Fruit fly (Drosophila melanogaster): ENCODE data around the gene ScsbetaA.

The ScsbetaA gene

DNA sequence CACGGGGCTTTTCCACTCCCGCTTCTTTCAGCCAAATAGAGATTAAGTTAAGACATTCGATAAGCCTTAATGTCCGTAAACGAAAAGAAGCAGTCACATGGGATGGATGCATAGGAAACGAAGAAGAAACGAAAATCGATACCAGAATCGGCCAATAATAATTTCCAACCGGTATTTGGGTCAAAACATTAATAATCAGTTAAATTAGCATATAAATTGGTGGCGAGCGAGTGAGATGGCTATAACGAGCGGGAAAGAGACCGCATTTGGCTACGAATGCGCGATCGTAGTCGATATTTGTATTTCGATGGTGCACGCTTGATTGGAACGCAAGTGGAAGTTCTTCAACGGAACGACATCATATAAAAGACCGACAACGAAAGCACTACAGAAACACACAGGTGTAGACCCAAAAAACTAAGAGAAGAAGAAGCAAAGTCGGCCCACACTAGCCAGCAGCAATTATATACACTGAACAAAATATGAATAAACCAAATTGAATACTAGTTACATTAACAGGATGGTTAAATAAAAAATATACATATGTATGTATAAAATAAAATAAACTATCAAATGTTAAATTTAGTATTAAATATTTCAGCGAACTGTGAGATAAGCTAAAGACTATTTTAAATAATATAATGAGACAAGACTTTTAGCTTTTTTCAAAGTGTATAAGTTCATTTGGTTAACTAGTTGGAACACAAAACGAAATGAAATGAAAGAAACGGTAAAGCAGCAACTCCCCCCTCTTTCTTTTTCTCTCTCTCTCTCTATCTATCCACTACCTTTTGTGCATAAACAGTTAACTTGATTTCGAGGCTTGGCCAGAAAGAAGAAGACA lies 16.2 kb downstream of the ScsbetaA start (continued):
- TF ChIP-seq jumu (GFP tag; optimal IDR thresholded peaks at IDR 0.05): no peak
- TF ChIP-seq Nf-YB (GFP tag; optimal IDR thresholded peaks at IDR 0.05): peak; percentile 46
- no peak for TF ChIP-seq ap (GFP tag; IDR thresholded peaks at IDR 0.05)
- TF ChIP-seq insv (GFP tag; optimal IDR thresholded peaks at IDR 0.05): no peak
- TF ChIP-seq cg (GFP tag; optimal IDR thresholded peaks at IDR 0.05): no peak
- no peak for TF ChIP-seq nom (GFP tag; optimal IDR thresholded peaks at IDR 0.05)
- peak; percentile 81 for TF ChIP-seq D19A (tag; optimal IDR thresholded peaks at IDR 0.05)
- TF ChIP-seq CG17612 (GFP tag; IDR thresholded peaks at IDR 0.05): no peak
- no peak for TF ChIP-seq Ets65A (GFP tag)
- TF ChIP-seq CG17829 (tag; optimal IDR thresholded peaks at IDR 0.05): peak; percentile 84
- no peak for TF ChIP-seq HmgZ (tag; optimal IDR thresholded peaks at IDR 0.05)
- peak; percentile 36 for TF ChIP-seq CG1602 (GFP tag; optimal IDR thresholded peaks at IDR 0.05)
- TF ChIP-seq CG12942 (GFP tag; optimal IDR thresholded peaks at IDR 0.05): peak; percentile 17
- no peak for TF ChIP-seq pita (GFP tag; optimal IDR thresholded peaks at IDR 0.05)
- peak; percentile 24 for TF ChIP-seq Nf-YC (tag; optimal IDR thresholded peaks at IDR 0.05)
- peak; percentile 45; the same call in 1 of the 3 replicates for TF ChIP-seq ci (GFP tag; IDR thresholded peaks at IDR 0.05)
- no peak for TF ChIP-seq Usf (GFP tag; optimal IDR thresholded peaks at IDR 0.05)
- TF ChIP-seq CG17385 (GFP tag; optimal IDR thresholded peaks at IDR 0.05): no peak
- TF ChIP-seq Lim3 (GFP tag; IDR thresholded peaks at IDR 0.05): no peak
- TF ChIP-seq Elba2 (GFP tag; optimal IDR thresholded peaks at IDR 0.05): no peak
- no peak for TF ChIP-seq CG11456 (GFP tag; IDR thresholded peaks at IDR 0.05)
- TF ChIP-seq Sox100B (GFP tag; optimal IDR thresholded peaks at IDR 0.05): peak; percentile 79
- peak; percentile 11 for TF ChIP-seq CG12155 (GFP tag; optimal IDR thresholded peaks at IDR 0.05)
- TF ChIP-seq kah (GFP tag; optimal IDR thresholded peaks at IDR 0.05): no peak
- peak; percentile 78 for TF ChIP-seq tgo (GFP tag; IDR thresholded peaks at IDR 0.05)
- peak; percentile 42 for TF ChIP-seq Abd-B (GFP tag; optimal IDR thresholded peaks at IDR 0.05)
- peak; percentile 86 for TF ChIP-seq onecut (GFP tag; IDR thresholded peaks at IDR 0.05)
- TF ChIP-seq Six4 (GFP tag; optimal IDR thresholded peaks at IDR 0.05): peak; percentile 30
- TF ChIP-seq gsb-n (tag; optimal IDR thresholded peaks at IDR 0.05): peak; percentile 84
- peak; percentile 27 for TF ChIP-seq Lhr (GFP tag; optimal IDR thresholded peaks at IDR 0.05)
- TF ChIP-seq oc (tag; optimal IDR thresholded peaks at IDR 0.05): peak; percentile 69
- TF ChIP-seq CG17912 (GFP tag; optimal IDR thresholded peaks at IDR 0.05): no peak
- TF ChIP-seq Dbx (GFP tag; IDR thresholded peaks at IDR 0.05): no peak
- TF ChIP-seq NfI (GFP tag; optimal IDR thresholded peaks at IDR 0.05): no peak
- no peak for TF ChIP-seq lov (optimal IDR thresholded peaks at IDR 0.05)
- no peak for TF ChIP-seq lov (GFP tag; IDR thresholded peaks at IDR 0.05)
- TF ChIP-seq CG9437 (GFP tag; optimal IDR thresholded peaks at IDR 0.05): peak; percentile 37
- TF ChIP-seq CG10209 (GFP tag; optimal IDR thresholded peaks at IDR 0.05): peak; percentile 41
- no peak for TF ChIP-seq Pdp1 (GFP tag; optimal IDR thresholded peaks at IDR 0.05)
- no peak for TF ChIP-seq HLH54F (GFP tag; optimal IDR thresholded peaks at IDR 0.05)
- no peak for TF ChIP-seq Ets97D (GFP tag; optimal IDR thresholded peaks at IDR 0.05)
- TF ChIP-seq CG6175 (GFP tag; IDR thresholded peaks at IDR 0.05): no peak
- no peak for TF ChIP-seq Dp (GFP tag; optimal IDR thresholded peaks at IDR 0.05)
- peak; percentile 7 for TF ChIP-seq CG4328 (GFP tag; optimal IDR thresholded peaks at IDR 0.05)
- TF ChIP-seq MBD-R2 (GFP tag; IDR thresholded peaks at IDR 0.05): no peak
- peak; percentile 97 for TF ChIP-seq abd-A (tag; optimal IDR thresholded peaks at IDR 0.05)
- TF ChIP-seq zfh2 (GFP tag; optimal IDR thresholded peaks at IDR 0.05): no peak
- no peak for TF ChIP-seq CG43689 (GFP tag; IDR thresholded peaks at IDR 0.05)
- no peak for TF ChIP-seq Hr39 (optimal IDR thresholded peaks at IDR 0.05)
- TF ChIP-seq Sry-β (GFP tag; optimal IDR thresholded peaks at IDR 0.05): no peak
